Worm (Caenorhabditis elegans) whole organism, dauer: Measurements from ENCODE around the gene str-90.

Experiments
- unc-62 ChIP-seq: sonication (generic microtip); optimal IDR thresholded peaks from 2 replicates; lab custom pipeline; 2017; ENCODE audit warnings: missing biosample characterization, missing genetic modification reagents, missing genetic modification characterization

The str-90 gene

DNA sequence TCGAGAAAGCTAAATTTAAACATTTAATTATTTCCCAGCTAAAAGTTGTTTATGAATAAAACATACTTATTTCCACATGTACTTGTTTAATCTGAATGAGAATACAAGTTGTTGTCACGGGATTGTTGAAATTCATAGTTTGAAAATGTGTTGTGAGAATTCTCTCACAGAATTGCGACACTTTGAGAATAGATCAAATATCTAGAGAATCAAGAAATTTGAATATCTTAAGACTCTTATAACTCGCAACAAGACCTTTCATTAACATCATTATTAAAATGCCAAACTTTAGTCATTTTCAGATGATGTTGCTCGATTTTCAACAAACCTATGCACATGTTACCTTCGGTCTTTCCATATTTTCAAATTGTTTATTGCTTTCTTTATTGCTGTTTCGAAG, at the start of gene str-90:
str-90 (plus strand) TSS at position 301 of the 400 bp plus-strand sequence.
- TF ChIP-seq unc-62 (GFP tag; lab: Kevin White, UChicago), result no peak

- no peak for TF ChIP-seq unc-62 (GFP tag; lab: Kevin White, UChicago)
These were observed 48.9 kb upstream of the str-90 start, which contains the start of gene ZC513.2 for ce11 chrV:8054130-8054529. Gene ZC513.2 (plus strand): TSS chrV:8054430.

- no peak for TF ChIP-seq unc-62 (GFP tag; lab: Kevin White, UChicago)
These were observed 47.9 kb upstream of the str-90 start for ce11 chrV:8055170-8055569.

DNA sequence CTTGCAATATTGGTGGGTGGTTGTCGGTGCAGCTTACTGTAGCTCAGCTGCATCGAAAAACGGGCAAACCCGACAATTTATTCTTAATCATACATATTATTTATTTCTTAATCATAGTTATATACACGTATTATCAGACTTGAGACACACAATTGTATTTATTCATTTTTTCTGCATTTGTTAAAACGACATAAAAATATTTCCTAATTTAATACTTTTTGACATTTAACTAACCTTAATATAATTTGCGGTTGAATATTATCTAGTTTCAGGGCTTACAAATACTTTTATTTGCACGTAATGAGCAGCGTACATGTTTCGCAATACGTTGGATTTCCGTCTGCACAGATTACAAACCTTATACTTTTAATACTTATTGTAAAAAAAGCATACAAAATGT, 44.7 kb upstream of the str-90 start, which contains the start of gene str-138:
str-138 (plus strand) TSS at position 301 of the 400 bp plus-strand sequence.
- TF ChIP-seq unc-62 (GFP tag; lab: Kevin White, UChicago), result no peak

ce11 chrV:8062074-8062473, 41.0 kb upstream of the str-90 start, which contains the start of gene str-139:
Gene str-139 (minus strand): TSS chrV:8062174.
- TF ChIP-seq unc-62 (GFP tag; lab: Kevin White, UChicago), result no peak

- TF ChIP-seq unc-62 (GFP tag; lab: Kevin White, UChicago), result no peak
These were observed 35.3 kb upstream of the str-90 start, which contains the start of gene str-140 for ce11 chrV:8067800-8068199. Gene str-140 (minus strand): TSS chrV:8067900.

ce11 chrV:8069637-8070036, 33.4 kb upstream of the str-90 start, which contains the start of gene str-143:
Gene str-143 (minus strand): TSS chrV:8069737.
- no peak for TF ChIP-seq unc-62 (GFP tag; lab: Kevin White, UChicago)

DNA sequence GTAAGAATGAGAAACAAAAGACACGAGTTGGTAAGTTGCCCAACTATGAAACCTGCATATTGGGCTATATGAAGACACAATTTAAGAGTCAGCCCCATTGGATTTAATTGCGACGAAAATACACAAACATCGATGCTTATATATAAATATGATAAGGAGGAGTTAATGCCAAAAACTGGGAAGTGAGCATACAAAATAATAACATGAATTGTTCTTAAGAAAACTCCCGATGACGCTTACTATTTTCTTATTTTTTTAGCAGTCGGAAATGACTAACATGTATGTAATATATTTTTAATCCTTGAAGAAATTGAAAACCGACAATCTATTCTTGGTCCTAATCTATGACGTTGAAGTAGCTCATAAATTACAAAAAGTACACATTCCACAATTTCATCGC, 31.0 kb upstream of the str-90 start, which contains the start of gene str-144:
str-144 (minus strand) TSS at position 101 of the 400 bp plus-strand sequence.
- TF ChIP-seq unc-62 (GFP tag; lab: Kevin White, UChicago), result no peak

DNA sequence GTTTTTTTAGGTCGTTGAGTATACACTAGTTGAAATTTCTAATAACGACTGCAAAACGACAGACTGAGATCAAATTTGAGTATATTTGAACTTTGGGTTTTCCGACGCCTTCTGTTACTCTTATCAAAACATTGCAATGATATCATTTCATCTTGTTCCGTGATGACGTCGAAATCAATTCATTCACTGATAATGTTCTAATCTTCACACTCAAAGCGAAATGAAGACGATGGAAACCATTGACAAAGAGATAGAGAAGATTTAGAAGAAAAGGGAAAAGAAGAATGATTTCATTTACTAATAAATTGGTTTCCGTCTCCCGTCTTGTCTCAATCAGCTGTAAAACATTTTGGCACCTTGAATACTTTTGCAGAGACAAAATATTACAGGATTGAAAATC, 29.9 kb upstream of the str-90 start:
- TF ChIP-seq unc-62 (GFP tag; lab: Kevin White, UChicago), result no peak

DNA sequence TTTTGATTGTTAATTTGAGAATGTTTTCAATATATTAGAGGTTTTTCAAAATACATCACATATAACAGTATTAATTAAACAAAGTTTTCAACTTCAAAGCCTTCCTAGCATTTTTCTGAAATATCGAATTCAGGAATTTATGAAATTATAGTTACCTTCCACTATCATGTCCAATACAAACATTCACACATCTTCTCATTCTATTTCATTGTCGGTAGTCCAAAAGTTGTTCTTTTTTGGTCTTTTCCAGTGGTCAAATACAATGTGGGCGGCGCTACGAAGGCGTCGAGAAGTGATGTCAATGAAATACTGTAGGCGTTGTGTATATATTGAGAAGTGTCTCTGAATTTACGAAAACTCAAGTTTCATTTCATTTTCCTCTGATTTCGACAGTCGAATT, 27.3 kb upstream of the str-90 start, which contains the start of gene catp-3:
catp-3 (plus strand) TSS at position 301 of the 400 bp plus-strand sequence.
- TF ChIP-seq unc-62 (GFP tag; lab: Kevin White, UChicago), result no peak

- TF ChIP-seq unc-62 (GFP tag; lab: Kevin White, UChicago), result no peak
These were observed 23.2 kb upstream of the str-90 start for ce11 chrV:8079813-8080212.

DNA sequence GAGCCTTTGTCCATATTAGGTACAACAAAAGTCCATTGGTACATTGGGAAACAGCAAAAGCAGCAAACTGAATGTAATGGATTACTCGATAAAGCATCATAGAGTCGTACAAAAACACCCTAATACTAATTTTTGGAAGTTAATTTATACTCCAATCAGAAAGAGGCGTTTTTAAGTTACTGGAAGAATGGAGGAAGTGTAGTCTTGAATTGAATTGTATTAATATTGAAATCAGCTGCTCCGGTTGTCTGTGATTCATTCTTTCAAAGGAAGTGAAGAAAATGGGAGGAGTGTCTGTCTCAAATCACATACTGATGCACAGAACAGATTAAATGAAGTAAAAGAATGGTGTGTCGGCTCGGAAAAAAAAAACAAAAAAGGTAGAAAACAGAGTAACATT, 21.5 kb upstream of the str-90 start, which contains the start of gene str-131:
str-131 (minus strand) TSS at position 101 of the 400 bp plus-strand sequence.
- no peak for TF ChIP-seq unc-62 (GFP tag; lab: Kevin White, UChicago)

DNA sequence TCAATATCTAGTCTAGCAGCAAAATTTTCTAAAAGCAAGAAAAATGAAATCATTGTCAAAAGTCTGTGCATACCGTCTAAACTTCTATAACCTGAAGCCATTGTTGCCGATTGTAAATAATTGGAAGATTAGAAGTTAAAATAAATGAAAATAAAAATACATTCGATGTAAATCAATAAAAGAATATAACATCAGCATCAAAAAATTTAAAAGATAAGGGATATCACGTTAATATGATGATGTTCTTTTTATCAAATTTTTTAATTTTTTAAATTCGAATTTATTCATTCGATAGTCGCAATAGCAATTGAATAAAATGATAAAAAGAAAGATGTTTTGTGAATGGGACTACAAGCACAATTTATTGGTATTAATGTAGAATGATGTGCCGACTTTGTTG, 17.9 kb upstream of the str-90 start, which contains the start of gene C09H5.7:
C09H5.7 (minus strand) TSS at position 101 of the 400 bp plus-strand sequence.
- no peak for TF ChIP-seq unc-62 (GFP tag; lab: Kevin White, UChicago)

DNA sequence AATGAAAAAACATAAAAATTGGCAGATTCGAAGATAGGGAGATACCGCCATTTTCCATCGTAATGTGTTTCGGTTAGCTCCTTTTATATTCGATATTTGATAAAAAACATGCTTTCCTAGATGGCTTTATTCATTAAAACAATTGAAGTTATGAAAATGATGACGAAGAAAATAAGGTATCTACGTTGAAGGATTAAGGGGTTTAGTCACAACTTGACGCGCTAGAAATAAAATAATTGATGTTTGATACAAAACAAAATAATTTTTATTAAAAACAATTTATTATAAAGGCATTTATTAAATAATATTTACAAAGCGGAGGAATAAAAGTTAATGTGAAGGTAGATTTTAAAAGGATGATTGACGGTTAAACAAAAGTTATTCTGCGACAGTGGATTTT, 12.5 kb upstream of the str-90 start, which contains the start of gene str-130:
str-130 (minus strand) TSS at position 101 of the 400 bp plus-strand sequence.
- TF ChIP-seq unc-62 (GFP tag; lab: Kevin White, UChicago), result no peak

ce11 chrV:8092385-8092784, 10.7 kb upstream of the str-90 start, which contains the start of gene str-129:
Gene str-129 (minus strand): TSS chrV:8092485.
- no peak for TF ChIP-seq unc-62 (GFP tag; lab: Kevin White, UChicago)

DNA sequence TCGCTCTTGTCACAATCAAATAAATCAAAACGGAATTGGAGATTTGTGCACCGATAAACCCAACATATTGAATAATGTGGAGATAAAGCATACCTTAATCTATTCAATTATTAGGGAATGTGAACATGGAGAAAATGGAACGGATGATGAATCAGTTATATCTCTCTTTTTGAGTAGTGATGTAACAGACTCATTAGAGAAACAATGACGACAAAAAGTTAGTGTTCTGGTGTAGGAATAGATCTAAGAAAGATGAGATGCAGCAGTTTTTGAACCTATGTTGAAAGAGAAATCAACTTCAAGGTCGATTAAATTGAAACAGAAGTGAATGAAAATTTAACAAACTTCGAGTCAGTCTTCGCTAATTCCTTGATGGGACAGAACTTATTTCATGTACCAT, 7.7 kb upstream of the str-90 start, which contains the start of gene str-146:
str-146 (minus strand) TSS at position 101 of the 400 bp plus-strand sequence.
- TF ChIP-seq unc-62 (GFP tag; lab: Kevin White, UChicago), result no peak

DNA sequence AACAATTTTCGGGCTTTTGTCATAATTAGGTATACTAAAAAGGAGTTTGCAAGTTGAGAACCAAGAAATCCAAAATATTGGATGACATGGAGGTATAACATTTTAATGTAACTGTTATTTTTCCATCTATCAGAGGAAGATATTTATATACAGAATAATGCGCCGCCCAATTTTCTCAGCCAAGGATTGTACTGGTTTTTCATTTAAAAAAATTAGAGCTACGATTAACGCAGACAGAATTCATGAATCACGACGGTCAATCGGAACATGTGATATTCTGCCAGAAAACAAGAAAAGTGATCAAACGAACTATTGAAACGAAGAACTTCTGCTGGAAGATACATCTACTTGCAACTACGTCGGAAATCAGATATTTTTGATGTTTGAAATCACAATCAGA, 4.8 kb upstream of the str-90 start, which contains the start of gene str-145:
str-145 (minus strand) TSS at position 101 of the 400 bp plus-strand sequence.
- no peak for TF ChIP-seq unc-62 (GFP tag; lab: Kevin White, UChicago)
